Worm (Caenorhabditis elegans): ENCODE results near the gene cmd-1.

Gene cmd-1

DNA sequence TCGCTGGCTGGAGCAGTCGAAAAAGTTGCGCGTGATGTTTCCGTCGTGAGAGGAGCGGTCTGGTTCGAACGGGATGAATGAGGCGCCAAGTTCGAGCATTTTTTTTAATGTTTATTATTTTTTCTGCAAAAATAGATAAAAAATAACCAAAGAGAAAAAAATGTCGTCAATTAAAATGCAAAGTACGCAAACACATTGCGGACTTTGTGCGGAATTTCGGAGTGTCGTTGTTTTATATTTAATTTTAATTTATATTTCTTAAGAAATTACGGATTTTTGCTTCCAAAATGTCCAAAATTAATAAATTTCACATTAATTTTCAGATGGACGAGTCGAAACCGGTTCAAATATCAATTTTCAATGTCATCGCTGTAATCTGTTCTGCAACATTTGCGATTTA lies 39.9 kb downstream of the cmd-1 start, which contains the start of the genes wrb-1 and Y50D4A.4:
wrb-1 (plus strand) TSS at position 78 of the 400 bp plus-strand sequence.
Y50D4A.4 (minus strand) TSS at position 133 of the 400 bp plus-strand sequence.
- TF ChIP-seq snpc-3.4 (tag; optimal IDR thresholded peaks at IDR 0.05) (peak; percentile 12), madf-6 (GFP tag; IDR thresholded peaks at IDR 0.05) (peak; percentile 34; the same call in 1 of the 2 replicates), dox-1 (GFP tag; IDR thresholded peaks at IDR 0.05) (no peak), ceh-100 (GFP tag; IDR thresholded peaks at IDR 0.05) (peak; percentile 74), lin-26 (GFP tag; IDR thresholded peaks at IDR 0.05) (no peak), tbx-9 (tag; optimal IDR thresholded peaks at IDR 0.05; ENCODE audit: borderline replicate concordance) (no peak), ets-4 (GFP tag; optimal IDR thresholded peaks at IDR 0.05) (no peak), lsl-1 (GFP tag; optimal IDR thresholded peaks at IDR 0.05) (peak; percentile 3), gei-17 (GFP tag; optimal IDR thresholded peaks at IDR 0.05) (no peak), hmg-1.2 (GFP tag; IDR thresholded peaks at IDR 0.05) (no peak), cebp-1 (GFP tag; IDR thresholded peaks at IDR 0.05) (no peak), cebp-1 (tag; optimal IDR thresholded peaks at IDR 0.05) (peak; percentile 19), egl-44 (GFP tag; IDR thresholded peaks at IDR 0.05) (no peak), zfh-2 (GFP tag; conservative IDR thresholded peaks at IDR 0.05) (no peak), efl-1 (GFP tag; optimal IDR thresholded peaks at IDR 0.05) (peak; percentile 11), ceh-79 (tag; optimal IDR thresholded peaks at IDR 0.05) (no peak), K11D2.4 (GFP tag; IDR thresholded peaks at IDR 0.05) (no peak), let-607 (tag; optimal IDR thresholded peaks at IDR 0.05) (no peak), C17E4.6 (GFP tag; IDR thresholded peaks at IDR 0.05) (no peak), rcor-1 (GFP tag; IDR thresholded peaks at IDR 0.05) (no peak), nfya-2 (GFP tag; IDR thresholded peaks at IDR 0.05) (no peak), T26A5.8 (tag; optimal IDR thresholded peaks at IDR 0.05) (no peak), F39B2.1 (GFP tag; IDR thresholded peaks at IDR 0.05) (no peak), T07F8.4 (tag; optimal IDR thresholded peaks at IDR 0.05) (no peak), lin-54 (GFP tag; optimal IDR thresholded peaks at IDR 0.05) (peak; percentile 38), madf-3 (GFP tag; IDR thresholded peaks at IDR 0.05) (no peak), unc-62 (GFP tag; optimal IDR thresholded peaks at IDR 0.05) (no peak), F37B4.10 (GFP tag; IDR thresholded peaks at IDR 0.05) (no peak), lin-40 (tag; optimal IDR thresholded peaks at IDR 0.05) (peak; percentile 59), lsy-27 (tag; optimal IDR thresholded peaks at IDR 0.05; ENCODE audit: borderline replicate concordance, insufficient read depth) (no peak), chd-7 (tag; optimal IDR thresholded peaks at IDR 0.05) (no peak), ztf-18 (tag; optimal IDR thresholded peaks at IDR 0.05) (no peak), nhr-27 (tag; optimal IDR thresholded peaks at IDR 0.05) (no peak), mcd-1 (GFP tag; IDR thresholded peaks at IDR 0.05) (peak; percentile 57), attf-3 (GFP tag; conservative IDR thresholded peaks at IDR 0.05) (peak; percentile 94), rpc-1 (optimal IDR thresholded peaks at IDR 0.05) (no peak), rpc-1 (tag; optimal IDR thresholded peaks at IDR 0.05) (no peak), sdz-38 (tag; optimal IDR thresholded peaks at IDR 0.05) (no peak), repo-1 (tag; optimal IDR thresholded peaks at IDR 0.05) (no peak), lin-35 (GFP tag; optimal IDR thresholded peaks at IDR 0.05) (peak in 1 of 3 experiments; percentile 83), Y53G8AR.9 (GFP tag; conservative IDR thresholded peaks at IDR 0.05) (no peak), F57A8.1 (GFP tag; optimal IDR thresholded peaks at IDR 0.05) (no peak), nhr-90 (tag; optimal IDR thresholded peaks at IDR 0.05) (no peak), snpc-4 (GFP tag; optimal IDR thresholded peaks at IDR 0.05) (no peak), snpc-4 (tag; optimal IDR thresholded peaks at IDR 0.05) (peak in 1 of 4 experiments; percentile 64), him-1 (tag; optimal IDR thresholded peaks at IDR 0.05) (no peak), ZK185.1 (tag; optimal IDR thresholded peaks at IDR 0.05; ENCODE audit: poor library complexity, severe bottlenecking) (no peak), B0261.1 (tag; optimal IDR thresholded peaks at IDR 0.05) (no peak), athp-1 (tag; optimal IDR thresholded peaks at IDR 0.05) (peak; percentile 4), Y53F4B.3 (GFP tag; IDR thresholded peaks at IDR 0.05) (no peak)

All from whole organism, young adult.